Worm (Caenorhabditis elegans) whole organism, L4/young adult: ENCODE data around the gene oxy-4.

Experiments
- dao-5 ChIP-seq: sonication (generic microtip); optimal IDR thresholded peaks from 2 replicates; lab custom pipeline; 2016; ENCODE audit warnings: missing genotype, missing genetic modification characterization, moderate library complexity, missing compliant biosample characterization
- him-1 ChIP-seq: sonication (generic microtip); optimal IDR thresholded peaks from 2 replicates; lab custom pipeline; 2016; ENCODE audit warnings: missing genotype, missing genetic modification reagents, missing genetic modification characterization, missing compliant biosample characterization

DNA sequence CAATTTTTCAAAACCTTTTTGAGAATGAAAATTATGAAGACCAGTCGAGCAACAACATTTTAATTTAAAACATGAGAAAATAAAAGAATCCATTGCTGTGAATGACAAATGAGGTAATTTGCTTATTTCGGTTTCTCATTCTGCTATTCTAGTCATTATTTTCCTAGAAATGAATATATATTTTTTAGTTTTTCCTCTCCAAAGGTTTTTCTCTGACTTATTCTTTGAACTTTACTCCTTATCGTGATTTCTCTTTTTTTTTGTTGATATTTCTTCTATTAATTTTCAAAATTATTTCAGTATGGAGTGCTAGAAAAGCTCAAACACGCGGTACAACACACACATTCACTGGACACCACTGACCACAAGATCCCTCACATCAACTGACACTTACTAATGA lies 27.0 kb upstream of the oxy-4 start, which contains the start of gene pup-2:
- TF ChIP-seq him-1 (tag; lab: Kevin White, UChicago) = no peak
- no peak for TF ChIP-seq dao-5 (tag; lab: Kevin White, UChicago)
